Worm (Caenorhabditis elegans): Measurements from ENCODE around the gene ptl-1.

DNA sequence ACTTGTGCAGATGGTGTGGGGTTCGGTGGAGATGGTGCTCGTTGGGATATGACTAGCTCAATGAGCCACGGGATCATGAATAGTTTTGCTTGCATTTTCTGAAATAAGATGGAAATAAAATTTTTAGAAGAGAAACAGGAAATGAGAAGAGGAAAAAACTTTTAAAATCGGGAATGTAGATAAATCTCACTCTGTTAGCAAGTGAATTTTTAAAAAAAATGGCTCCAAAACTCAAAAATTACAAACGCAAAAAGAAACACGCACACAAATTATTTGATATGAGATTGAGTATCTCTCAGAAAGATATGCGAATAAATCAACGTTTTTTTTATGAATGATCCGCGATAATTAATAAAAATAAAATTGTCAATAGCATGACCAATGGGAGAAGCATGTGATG is 7.0 kb upstream of the ptl-1 start, which contains the start of gene T17H7.7:
- TF ChIP-seq ZK546.5 (tag; optimal IDR thresholded peaks at IDR 0.05) (no peak), spr-3 (GFP tag; optimal IDR thresholded peaks at IDR 0.05) (no peak), dpl-1 (GFP tag; optimal IDR thresholded peaks at IDR 0.05) (no peak), pqm-1 (tag; optimal IDR thresholded peaks at IDR 0.05) (no peak), pha-4 (GFP tag; IDR thresholded peaks at IDR 0.05) (no peak), pha-4 (tag; optimal IDR thresholded peaks at IDR 0.05) (no peak), F49E8.2 (tag; optimal IDR thresholded peaks at IDR 0.05; ENCODE audit: borderline replicate concordance) (no peak), unc-62 (GFP tag; optimal IDR thresholded peaks at IDR 0.05 in 1 of 2) (peak in 1 of 2 experiments; percentile 1), unc-62 (tag; optimal IDR thresholded peaks at IDR 0.05) (no peak), nhr-42 (GFP tag; IDR thresholded peaks at IDR 0.05) (no peak), dve-1 (tag; optimal IDR thresholded peaks at IDR 0.05; ENCODE audit: insufficient read depth) (no peak), hif-1 (tag; optimal IDR thresholded peaks at IDR 0.05) (no peak), nhr-10 (tag; optimal IDR thresholded peaks at IDR 0.05) (no peak), ces-1 (GFP tag; optimal IDR thresholded peaks at IDR 0.05) (no peak), fkh-10 (GFP tag; optimal IDR thresholded peaks at IDR 0.05) (no peak), lsy-2 (tag; optimal IDR thresholded peaks at IDR 0.05) (no peak)

Data from whole organism, L4 larva.